Fruit fly (Drosophila melanogaster) whole organism, embryonic: Measurements from ENCODE around the gene CG31041.

ENCODE experiments used
- Abd-B ChIP-seq: fragments of 200-800 bp; sonication (Bioruptor generic); optimal IDR thresholded peaks from 2 replicates; lab custom pipeline; 2018; ENCODE audit warnings: missing biosample characterization, mild to moderate bottlenecking, missing genetic modification characterization, moderate library complexity
- Atf-2 ChIP-seq: fragments of 200-800 bp; sonication (Bioruptor generic); optimal IDR thresholded peaks from 2 replicates; lab custom pipeline; 2016; ENCODE audit warnings: missing biosample characterization, missing genetic modification characterization
- Atf3 ChIP-seq: fragments of 200-800 bp; sonication (Bioruptor generic); optimal IDR thresholded peaks from 3 replicates; lab custom pipeline; 2016; ENCODE audit warnings: missing biosample characterization, missing genetic modification characterization
- CG10543 ChIP-seq: fragments of 200-800 bp; sonication (Bioruptor generic); optimal IDR thresholded peaks from 3 replicates; lab custom pipeline; 2017; ENCODE audit warnings: missing biosample characterization, mild to moderate bottlenecking, missing genetic modification characterization, moderate library complexity
- CG10979 ChIP-seq: fragments of 200-800 bp; sonication (Bioruptor generic); optimal IDR thresholded peaks from 2 replicates; lab custom pipeline; 2018; ENCODE audit warnings: missing biosample characterization, mild to moderate bottlenecking, missing genetic modification characterization, moderate library complexity
- CG12391 ChIP-seq: fragments of 200-800 bp; sonication (Bioruptor generic); optimal IDR thresholded peaks from 3 replicates; lab custom pipeline; 2018; ENCODE audit warnings: missing biosample characterization, mild to moderate bottlenecking, missing genetic modification characterization, moderate library complexity
- CG12942 ChIP-seq: fragments of 200-800 bp; sonication (Bioruptor generic); optimal IDR thresholded peaks from 3 replicates; lab custom pipeline; 2016; ENCODE audit warnings: missing biosample characterization, missing genetic modification characterization
- CG13287 ChIP-seq: fragments of 200-800 bp; sonication (Bioruptor generic); IDR thresholded peaks from 2 replicates; pipeline ENCODE4 v1.3.6; 2022; ENCODE audit warnings: missing biosample characterization, missing genetic modification characterization; ENCODE audit not compliant: partially characterized antibody
- CG1792 ChIP-seq: fragments of 200-800 bp; sonication (Bioruptor generic); optimal IDR thresholded peaks from 2 replicates; lab custom pipeline; 2016; ENCODE audit warnings: missing biosample characterization, missing genetic modification characterization
- CG2678 ChIP-seq: fragments of 200-800 bp; sonication (Bioruptor generic); optimal IDR thresholded peaks from 3 replicates; lab custom pipeline; 2019; ENCODE audit warnings: missing biosample characterization, mild to moderate bottlenecking, missing genetic modification characterization, moderate library complexity
- CG33213 ChIP-seq: fragments of 200-800 bp; sonication (Bioruptor generic); optimal IDR thresholded peaks from 3 replicates; lab custom pipeline; 2016; ENCODE audit warnings: missing biosample characterization, missing genetic modification characterization
- CG34376 ChIP-seq: fragments of 200-800 bp; sonication (Bioruptor generic); optimal IDR thresholded peaks from 2 replicates; lab custom pipeline; 2018; ENCODE audit warnings: missing biosample characterization, mild to moderate bottlenecking, missing genetic modification characterization
- CG4820 ChIP-seq: fragments of 200-800 bp; sonication (Bioruptor generic); optimal IDR thresholded peaks from 3 replicates; lab custom pipeline; 2016; ENCODE audit warnings: missing biosample characterization, missing genetic modification characterization
- CG6689 ChIP-seq: fragments of 200-800 bp; sonication (Bioruptor generic); IDR thresholded peaks from 2 replicates; pipeline ENCODE4 v1.3.6; 2022; ENCODE audit warnings: missing biosample characterization, missing genetic modification characterization
- CG6813 ChIP-seq: fragments of 200-800 bp; sonication (Bioruptor generic); optimal IDR thresholded peaks from 2 replicates; lab custom pipeline; 2017; ENCODE audit warnings: missing biosample characterization, missing genetic modification characterization, mild to moderate bottlenecking, moderate library complexity, missing genetic modification reagents
- CG7556 ChIP-seq: fragments of 200-800 bp; sonication (Bioruptor generic); optimal IDR thresholded peaks from 2 replicates; lab custom pipeline; 2017; ENCODE audit warnings: missing biosample characterization, mild to moderate bottlenecking, missing genetic modification characterization
- CG8765 ChIP-seq: fragments of 200-800 bp; sonication (Bioruptor generic); IDR thresholded peaks from 2 replicates; pipeline ENCODE4 v1.3.6; 2022; ENCODE audit warnings: missing biosample characterization, missing genetic modification characterization
- CHES-1-like ChIP-seq: fragments of 200-800 bp; sonication (Bioruptor generic); optimal IDR thresholded peaks from 2 replicates; lab custom pipeline; 2016; ENCODE audit warnings: missing biosample characterization, missing genetic modification characterization
- Hr3 ChIP-seq: fragments of 200-800 bp; sonication (Bioruptor generic); optimal IDR thresholded peaks from 3 replicates; lab custom pipeline; 2016; ENCODE audit warnings: missing biosample characterization, missing genetic modification characterization
- Hsf ChIP-seq: fragments of 200-800 bp; sonication (Bioruptor generic); optimal IDR thresholded peaks from 3 replicates; lab custom pipeline; 2016; ENCODE audit warnings: missing biosample characterization, missing genetic modification characterization
- NFAT ChIP-seq: fragments of 200-800 bp; sonication (Bioruptor generic); IDR thresholded peaks from 2 replicates; pipeline ENCODE4 v1.3.6; 2022; ENCODE audit warnings: missing biosample characterization, missing genetic modification characterization
- NK7.1 ChIP-seq: fragments of 200-800 bp; sonication (Bioruptor generic); optimal IDR thresholded peaks from 3 replicates; lab custom pipeline; 2016; ENCODE audit warnings: missing biosample characterization, missing genetic modification characterization
- Opbp ChIP-seq: fragments of 200-800 bp; sonication (Bioruptor generic); IDR thresholded peaks from 3 replicates; pipeline ENCODE4 v1.3.6; 2022; ENCODE audit warnings: missing biosample characterization, missing genetic modification characterization; ENCODE audit not compliant: partially characterized antibody
- Taf1 ChIP-seq: fragments of 200-800 bp; sonication (Bioruptor generic); IDR thresholded peaks from 2 replicates; pipeline ENCODE4 v1.3.6; 2022; ENCODE audit warnings: missing biosample characterization, missing genetic modification characterization
- abd-A ChIP-seq: fragments of 200-800 bp; sonication (Bioruptor generic); optimal IDR thresholded peaks from 3 replicates; lab custom pipeline; 2019; ENCODE audit warnings: missing biosample characterization, mild to moderate bottlenecking, missing genetic modification characterization, moderate library complexity
- bsh ChIP-seq, 2 experiments: fragments of 200-800 bp; sonication (Bioruptor generic); optimal IDR thresholded peaks; 2 replicates each; lab custom pipeline; 2017 to 2018; ENCODE audit warnings: mild to moderate bottlenecking in 2 of 2, missing biosample characterization in 2 of 2, missing genetic modification characterization in 2 of 2, moderate library complexity in 1 of 2
- chinmo ChIP-seq: fragments of 200-800 bp; sonication (Bioruptor generic); IDR thresholded peaks from 4 replicates; pipeline ENCODE4 v1.3.6; 2022; ENCODE audit warnings: missing biosample characterization, missing genetic modification characterization; ENCODE audit not compliant: partially characterized antibody
- crol ChIP-seq: fragments of 200-800 bp; sonication (Bioruptor generic); IDR thresholded peaks from 2 replicates; pipeline ENCODE4 v1.3.6; 2022; ENCODE audit warnings: missing biosample characterization, missing genetic modification characterization
- dan ChIP-seq: fragments of 200-800 bp; sonication (Bioruptor generic); IDR thresholded peaks from 2 replicates; pipeline ENCODE4 v1.3.6; 2022; ENCODE audit warnings: missing biosample characterization, missing genetic modification characterization
- exex ChIP-seq: fragments of 200-800 bp; sonication (Bioruptor generic); optimal IDR thresholded peaks from 4 replicates; lab custom pipeline; 2018; ENCODE audit warnings: missing biosample characterization, mild to moderate bottlenecking, missing genetic modification characterization, moderate library complexity
- hkb ChIP-seq, 2 experiments: fragments of 200-800 bp in 1 of 2; fragments of >200 bp in 1 of 2; sonication (Bioruptor generic) in 1 of 2; IDR thresholded peaks in 1 of 2; optimal IDR thresholded peaks in 1 of 2; 2 replicates each; pipeline versions ENCODE4 v1.3.6 to Lab custom; 2017 to 2022; ENCODE audit warnings: missing biosample characterization in 1 of 2, missing genetic modification characterization in 1 of 2
- lab ChIP-seq: fragments of 200-800 bp; sonication (Bioruptor generic); optimal IDR thresholded peaks from 3 replicates; lab custom pipeline; 2017; ENCODE audit warnings: missing biosample characterization, missing genetic modification characterization, mild to moderate bottlenecking, moderate library complexity, missing genetic modification reagents
- lola ChIP-seq, 3 experiments: fragments of >200 bp in 2 of 3; fragments of 200-800 bp in 1 of 3; sonication (Bioruptor generic) in 1 of 3; optimal IDR thresholded peaks; 2 replicates each; lab custom pipeline; 2017 to 2019; ENCODE audit warnings: missing biosample characterization in 3 of 3, missing genetic modification characterization in 3 of 3, mild to moderate bottlenecking in 1 of 3, moderate library complexity in 1 of 3
- mirr ChIP-seq: fragments of 200-800 bp; sonication (Bioruptor generic); optimal IDR thresholded peaks from 3 replicates; lab custom pipeline; 2018; ENCODE audit warnings: missing biosample characterization, mild to moderate bottlenecking, missing genetic modification characterization
- nmo ChIP-seq: fragments of 200-800 bp; sonication (Bioruptor generic); optimal IDR thresholded peaks from 2 replicates; lab custom pipeline; 2018; ENCODE audit warnings: missing biosample characterization, mild to moderate bottlenecking, missing genetic modification characterization, moderate library complexity
- prd ChIP-seq, 3 experiments: fragments of >200 bp in 2 of 3; fragments of 200-800 bp in 1 of 3; sonication (Bioruptor generic) in 1 of 3; optimal IDR thresholded peaks in 2 of 3; IDR thresholded peaks in 1 of 3; 2 replicates in 2 of 3; 3 replicates in 1 of 3; pipeline versions ENCODE4 v1.3.6 to Lab custom; 2017 to 2022; ENCODE audit warnings: missing biosample characterization in 1 of 3, missing genetic modification characterization in 1 of 3
- pum ChIP-seq: fragments of 200-800 bp; sonication (Bioruptor generic); optimal IDR thresholded peaks from 2 replicates; lab custom pipeline; 2016; ENCODE audit warnings: missing biosample characterization, missing genetic modification characterization
- row ChIP-seq: fragments of 200-800 bp; sonication (Bioruptor generic); IDR thresholded peaks from 3 replicates; pipeline ENCODE4 v1.3.6; 2022; ENCODE audit warnings: missing biosample characterization, missing genetic modification characterization
- sim ChIP-seq: fragments of 200-800 bp; sonication (Bioruptor generic); IDR thresholded peaks from 2 replicates; pipeline ENCODE4 v1.3.6; 2022; ENCODE audit warnings: missing biosample characterization, missing genetic modification characterization
- sug ChIP-seq: fragments of 200-800 bp; optimal IDR thresholded peaks from 2 replicates; lab custom pipeline; 2019; ENCODE audit warnings: missing biosample characterization, mild to moderate bottlenecking, missing genetic modification characterization, moderate library complexity
- tna ChIP-seq: fragments of 200-800 bp; sonication (Bioruptor generic); IDR thresholded peaks from 2 replicates; pipeline ENCODE4 v1.3.6; 2022; ENCODE audit warnings: missing biosample characterization, missing genetic modification characterization; ENCODE audit not compliant: partially characterized antibody
- tup ChIP-seq: fragments of 200-800 bp; sonication (Bioruptor generic); optimal IDR thresholded peaks from 2 replicates; lab custom pipeline; 2016; ENCODE audit warnings: missing biosample characterization, mild to moderate bottlenecking, missing genetic modification characterization, moderate library complexity
- unc-4 ChIP-seq: fragments of 200-800 bp; sonication (Bioruptor generic); IDR thresholded peaks from 2 replicates; pipeline ENCODE4 v1.3.6; 2022; ENCODE audit warnings: missing biosample characterization, missing genetic modification characterization; ENCODE audit not compliant: partially characterized antibody
- yki ChIP-seq: fragments of >200 bp; optimal IDR thresholded peaks from 3 replicates; lab custom pipeline; 2018
- zen2 ChIP-seq: fragments of 200-800 bp; sonication (Bioruptor generic); IDR thresholded peaks from 3 replicates; pipeline ENCODE4 v1.3.6; 2022; ENCODE audit warnings: missing biosample characterization, missing genetic modification characterization; ENCODE audit not compliant: partially characterized antibody
- zf30C ChIP-seq: fragments of 200-800 bp; sonication (Bioruptor generic); optimal IDR thresholded peaks from 3 replicates; lab custom pipeline; 2018; ENCODE audit warnings: missing biosample characterization, mild to moderate bottlenecking, missing genetic modification characterization

Gene CG31041

DNA sequence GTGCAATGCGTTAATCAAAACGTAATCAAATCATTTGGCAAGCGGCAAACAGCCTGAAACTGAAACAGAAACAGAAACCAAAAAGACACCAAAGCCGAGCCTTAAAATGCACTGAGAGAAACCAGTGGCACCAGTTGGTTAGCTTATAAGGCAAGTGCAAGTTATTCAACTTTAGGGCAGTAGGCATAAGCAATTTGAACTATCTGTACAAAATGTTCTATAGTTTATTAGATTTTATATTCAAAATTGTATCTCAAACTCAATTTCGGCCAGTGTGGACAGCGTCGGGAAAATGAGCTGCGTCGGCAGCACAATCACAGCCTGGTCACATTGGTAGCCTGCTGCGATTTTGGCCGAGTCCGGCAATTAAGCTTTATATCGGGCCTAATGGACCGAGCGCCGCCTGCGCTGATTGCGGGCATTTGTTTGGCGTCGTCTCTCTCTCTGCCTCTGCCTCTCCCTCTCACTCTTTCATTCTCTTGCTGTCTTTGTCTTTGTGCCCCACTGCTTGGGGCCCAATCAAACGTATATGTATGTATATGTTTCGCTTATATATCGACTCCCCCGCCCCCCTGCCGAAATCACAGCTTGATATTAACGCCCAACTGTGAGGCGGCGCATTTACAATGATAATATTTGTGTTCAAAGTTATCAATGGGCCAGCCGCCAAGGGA is 23.6 kb downstream of the CG31041 start (continued):
- TF ChIP-seq CG6689 (GFP tag; lab: Robert Waterston, UW) (peak; percentile 67), Abd-B (GFP tag; lab: Kevin White, UChicago) (peak; percentile 52), exex (no peak), CG12942 (GFP tag; lab: Kevin White, UChicago) (peak; percentile 3), pum (GFP tag; lab: Kevin White, UChicago) (peak; percentile 61), yki (lab: Kevin White, UChicago) (no peak), CG2678 (peak; percentile 69), Hr3 (GFP tag; lab: Kevin White, UChicago) (peak; percentile 46), CG7556 (GFP tag; lab: Kevin White, UChicago) (peak; percentile 47), CG12391 (peak; percentile 57), zen2 (GFP tag; lab: Robert Waterston, UW) (no peak), CG6813 (GFP tag; lab: Kevin White, UChicago) (peak; percentile 29), Atf3 (GFP tag; lab: Kevin White, UChicago) (peak; percentile 42), CG1792 (GFP tag; lab: Kevin White, UChicago) (peak; percentile 9), row (GFP tag; lab: Robert Waterston, UW) (peak; percentile 79), abd-A (peak; percentile 77), zf30C (GFP tag; lab: Kevin White, UChicago) (peak; percentile 27), CG4820 (GFP tag; lab: Kevin White, UChicago) (peak; percentile 78), CG13287 (no peak), bsh (GFP tag; optimal IDR thresholded peaks at IDR 0.05; lab: Kevin White, UChicago) (peak in 1 of 2 experiments; percentile 77), Hsf (GFP tag; lab: Kevin White, UChicago) (peak; percentile 45), Opbp (no peak), lola (GFP tag; optimal IDR thresholded peaks at IDR 0.05; lab: Kevin White, UChicago) (peak in 1 of 3 experiments; percentile 80), crol (peak; percentile 51), dan (GFP tag; lab: Robert Waterston, UW) (peak; percentile 64), CG33213 (GFP tag; lab: Kevin White, UChicago) (peak; percentile 46), NFAT (no peak), Atf-2 (GFP tag; lab: Kevin White, UChicago) (peak; percentile 41), CG10979 (peak; percentile 82), prd (optimal IDR thresholded peaks at IDR 0.05; lab: Kevin White, UChicago) (no peak), prd (GFP tag; IDR thresholded peaks at IDR 0.05; lab: Robert Waterston, UW) (peak; percentile 92), unc-4 (GFP tag; lab: Robert Waterston, UW) (no peak), tup (GFP tag; lab: Kevin White, UChicago) (no peak), Taf1 (GFP tag; lab: Robert Waterston, UW) (no peak), tna (no peak), CG8765 (GFP tag; lab: Robert Waterston, UW) (peak; percentile 77), nmo (GFP tag; lab: Kevin White, UChicago) (peak; percentile 72), CHES-1-like (GFP tag; lab: Kevin White, UChicago) (no peak)

DNA sequence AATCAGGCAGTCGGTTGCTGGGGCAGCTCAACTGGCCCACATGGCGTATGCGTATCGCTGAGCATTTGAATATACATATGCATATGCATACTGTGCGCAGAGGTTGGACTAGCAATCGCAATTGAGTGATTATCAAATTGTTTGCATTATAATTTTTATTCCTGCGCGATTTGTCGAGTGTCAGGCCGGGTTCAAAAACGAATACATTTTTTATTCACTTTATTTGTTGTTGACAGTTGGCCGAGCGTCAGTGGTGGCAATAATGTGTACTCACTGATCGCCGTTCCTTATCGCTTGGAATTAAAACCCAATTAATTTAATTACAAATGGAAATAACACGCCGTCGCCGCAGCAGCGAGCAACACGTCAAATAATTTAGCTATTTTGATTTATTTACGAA is 25.0 kb downstream of the CG31041 start:
- peak; percentile 71 for TF ChIP-seq abd-A
- peak; percentile 37 for TF ChIP-seq CG10543 (GFP tag; lab: Kevin White, UChicago)
- peak; percentile 25 for TF ChIP-seq mirr (GFP tag; lab: Kevin White, UChicago)
- no peak for TF ChIP-seq sim (GFP tag; lab: Robert Waterston, UW)
- TF ChIP-seq hkb (optimal IDR thresholded peaks at IDR 0.05; lab: Kevin White, UChicago), result no peak
- no peak for TF ChIP-seq hkb (GFP tag; IDR thresholded peaks at IDR 0.05; lab: Robert Waterston, UW)
- peak; percentile 62 for TF ChIP-seq sug
- TF ChIP-seq lab (GFP tag; lab: Kevin White, UChicago), result peak; percentile 35
- TF ChIP-seq chinmo (GFP tag; lab: Robert Waterston, UW), result 0 out of 4 replicates have a peak, but pooled peaks have one; percentile 32
- TF ChIP-seq CG34376 (GFP tag; lab: Kevin White, UChicago), result peak; percentile 12
- TF ChIP-seq NK7.1 (GFP tag; lab: Kevin White, UChicago), result no peak
- TF ChIP-seq, all 482 proteins: peak for 7
